Worm (Caenorhabditis elegans): Measurements from ENCODE around the gene unc-24.

- TF ChIP-seq F13H6.1 (tag; optimal IDR thresholded peaks at IDR 0.05), result no peak
- TF ChIP-seq lsy-2 (tag; optimal IDR thresholded peaks at IDR 0.05), result no peak
- no peak for TF ChIP-seq unc-62 (GFP tag; optimal IDR thresholded peaks at IDR 0.05)
- no peak for TF ChIP-seq elt-3 (tag; optimal IDR thresholded peaks at IDR 0.05)
- TF ChIP-seq mab-5 (tag; optimal IDR thresholded peaks at IDR 0.05), result no peak
- TF ChIP-seq nhr-23 (tag; optimal IDR thresholded peaks at IDR 0.05), result no peak
- no peak for TF ChIP-seq zag-1 (tag; optimal IDR thresholded peaks at IDR 0.05)
- no peak for TF ChIP-seq ztf-1 (GFP tag; conservative IDR thresholded peaks at IDR 0.05)
- no peak for TF ChIP-seq aly-2 (tag; optimal IDR thresholded peaks at IDR 0.05)
Observed at ce11 chrIV:8009374-8009773, 29.7 kb downstream of the unc-24 start.

Measured in whole organism, L2 larva.